Worm (Caenorhabditis elegans): ENCODE data around the gene jmjd-5.

The jmjd-5 gene

ce11 chrV:11095873-11096272 lies 31.4 kb upstream of the jmjd-5 start, which contains the start of gene Y42A5A.3:
TSS of gene Y42A5A.3 (minus strand) at chrV:11095973.
- TF ChIP-seq lin-38 (GFP tag; IDR thresholded peaks at IDR 0.05) (no peak), nhr-10 (tag; optimal IDR thresholded peaks at IDR 0.05) (no peak), ama-1 (optimal IDR thresholded peaks at IDR 0.05) (no peak), duxl-1 (tag; optimal IDR thresholded peaks at IDR 0.05; ENCODE audit: poor library complexity) (no peak), snpc-4 (tag; optimal IDR thresholded peaks at IDR 0.05) (no peak), aly-2 (tag; optimal IDR thresholded peaks at IDR 0.05) (no peak), unc-130 (GFP tag; optimal IDR thresholded peaks at IDR 0.05) (no peak)

- TF ChIP-seq saeg-2 (GFP tag; IDR thresholded peaks at IDR 0.05), result no peak
- TF ChIP-seq lsy-2 (tag; optimal IDR thresholded peaks at IDR 0.05), result no peak
- no peak for TF ChIP-seq dmd-8 (GFP tag; IDR thresholded peaks at IDR 0.05)
Measured at ce11 chrV:11098599-11098998, 28.7 kb upstream of the jmjd-5 start, which contains the start of gene cdkl-1. TSS of gene cdkl-1 (plus strand) at chrV:11098899.

- TF ChIP-seq dmd-8 (GFP tag; IDR thresholded peaks at IDR 0.05) (no peak), egl-27 (tag; optimal IDR thresholded peaks at IDR 0.05) (no peak), arid-1 (GFP tag; conservative IDR thresholded peaks at IDR 0.05) (no peak), lin-39 (tag; optimal IDR thresholded peaks at IDR 0.05) (no peak), daf-8 (GFP tag; IDR thresholded peaks at IDR 0.05) (no peak), nhr-102 (tag; optimal IDR thresholded peaks at IDR 0.05) (no peak), zip-11 (GFP tag; IDR thresholded peaks at IDR 0.05) (no peak), unc-62 (GFP tag; optimal IDR thresholded peaks at IDR 0.05 in 1 of 2) (peak in 1 of 2 experiments; percentile 90), unc-62 (tag; optimal IDR thresholded peaks at IDR 0.05) (no peak)
Measured at ce11 chrV:11104408-11104807, 22.9 kb upstream of the jmjd-5 start.

- TF ChIP-seq aha-1 (tag), result peak; percentile 58
Measured at ce11 chrV:11109647-11110046, 17.6 kb upstream of the jmjd-5 start, which contains the start of gene Y42A5A.5. TSS of gene Y42A5A.5 (minus strand) at chrV:11109747.

- no peak for TF ChIP-seq ama-1 (optimal IDR thresholded peaks at IDR 0.05)
- TF ChIP-seq mep-1 (tag; optimal IDR thresholded peaks at IDR 0.05), result peak; percentile 72
- peak; percentile 74 for TF ChIP-seq hlh-30 (tag; optimal IDR thresholded peaks at IDR 0.05; ENCODE audit: insufficient read depth)
- no peak for TF ChIP-seq F44E2.7 (GFP tag; IDR thresholded peaks at IDR 0.05)
- no peak for TF ChIP-seq Y75B8A.6 (GFP tag; IDR thresholded peaks at IDR 0.05)
- no peak for TF ChIP-seq tra-1 (GFP tag; IDR thresholded peaks at IDR 0.05)
- peak; percentile 47 for TF ChIP-seq rbr-2 (tag; optimal IDR thresholded peaks at IDR 0.05)
- TF ChIP-seq mxl-2 (GFP tag; conservative IDR thresholded peaks at IDR 0.05), result no peak
- peak; percentile 2 for TF ChIP-seq nhr-25 (tag; optimal IDR thresholded peaks at IDR 0.05; ENCODE audit: borderline replicate concordance, insufficient read depth)
- no peak; the same call in 1 of the 2 replicates for TF ChIP-seq ctbp-1 (GFP tag; IDR thresholded peaks at IDR 0.05)
- TF ChIP-seq php-3 (GFP tag; IDR thresholded peaks at IDR 0.05), result peak; percentile 43; the same call in 1 of the 2 replicates
- no peak for TF ChIP-seq zfp-2 (tag; optimal IDR thresholded peaks at IDR 0.05)
- TF ChIP-seq daf-19 (GFP tag; conservative IDR thresholded peaks at IDR 0.05), result 0 out of 2 replicates have a peak, but pooled peaks have one; percentile 11
- TF ChIP-seq vab-7 (GFP tag; IDR thresholded peaks at IDR 0.05), result no peak
- TF ChIP-seq jun-1 (tag; optimal IDR thresholded peaks at IDR 0.05), result no peak
- TF ChIP-seq dmd-6 (GFP tag; IDR thresholded peaks at IDR 0.05), result no peak
- TF ChIP-seq skn-1 (tag; optimal IDR thresholded peaks at IDR 0.05), result no peak
- TF ChIP-seq lin-15B (tag; optimal IDR thresholded peaks at IDR 0.05), result no peak
- TF ChIP-seq nhr-77 (tag; optimal IDR thresholded peaks at IDR 0.05), result no peak
- TF ChIP-seq hlh-11 (tag; optimal IDR thresholded peaks at IDR 0.05), result peak; percentile 53
- peak; percentile 71 for TF ChIP-seq dpl-1 (GFP tag; optimal IDR thresholded peaks at IDR 0.05)
- no peak for TF ChIP-seq Y5F2A.4 (GFP tag; optimal IDR thresholded peaks at IDR 0.05)
- TF ChIP-seq lin-1 (GFP tag; IDR thresholded peaks at IDR 0.05), result no peak
- peak; percentile 69 for TF ChIP-seq lin-38 (GFP tag; IDR thresholded peaks at IDR 0.05)
- no peak for TF ChIP-seq F10B5.3 (tag; optimal IDR thresholded peaks at IDR 0.05)
- TF ChIP-seq mxl-3 (GFP tag; optimal IDR thresholded peaks at IDR 0.05), result peak; percentile 49
- TF ChIP-seq ces-1 (GFP tag; optimal IDR thresholded peaks at IDR 0.05), result no peak
- no peak for TF ChIP-seq R02D3.7 (tag; optimal IDR thresholded peaks at IDR 0.05)
Measured at ce11 chrV:11113041-11113574, 14.2 kb upstream of the jmjd-5 start, which contains the start of gene erfa-3. TSS of gene erfa-3 (minus strand) at chrV:11113091.
